Fruit fly (Drosophila melanogaster): ENCODE results near the gene Rint1.
A peak's percentile ranks its signal among the peaks of the same experiment; 100 is the strongest.

Rint1 gene

dm6 chr3L:7356386-7357117 is 33.1 kb downstream of the Rint1 start, which contains the start of gene CTCF (continued):
- TF ChIP-seq Nf-YC (tag; optimal IDR thresholded peaks at IDR 0.05) (peak; percentile 65), NK7.1 (GFP tag; optimal IDR thresholded peaks at IDR 0.05) (peak; percentile 20), Tbp (GFP tag; optimal IDR thresholded peaks at IDR 0.05) (peak; percentile 49), ase (GFP tag; IDR thresholded peaks at IDR 0.05) (0 out of 3 replicates have a peak, but pooled peaks have one; percentile 38), sna (GFP tag; IDR thresholded peaks at IDR 0.05; ENCODE audit: partially characterized antibody) (peak; percentile 77), CG17829 (tag; optimal IDR thresholded peaks at IDR 0.05) (peak; percentile 72), Dp (GFP tag; optimal IDR thresholded peaks at IDR 0.05) (peak; percentile 51), E2f2 (GFP tag; IDR thresholded peaks at IDR 0.05) (no peak; the same call in none of the 2 replicates), Ptx1 (GFP tag; IDR thresholded peaks at IDR 0.05) (peak; percentile 50), CG10654 (GFP tag; optimal IDR thresholded peaks at IDR 0.05) (no peak), slou (GFP tag; optimal IDR thresholded peaks at IDR 0.05) (no peak), Lhr (GFP tag; optimal IDR thresholded peaks at IDR 0.05) (peak; percentile 46), bigmax (GFP tag; optimal IDR thresholded peaks at IDR 0.05) (no peak), CG14050 (GFP tag; IDR thresholded peaks at IDR 0.05) (no peak), CG17328 (GFP tag; IDR thresholded peaks at IDR 0.05) (no peak), sob (GFP tag; IDR thresholded peaks at IDR 0.05) (no peak), sens-2 (GFP tag; IDR thresholded peaks at IDR 0.05) (no peak), CG13894 (tag; optimal IDR thresholded peaks at IDR 0.05) (peak; percentile 35), pb (GFP tag; optimal IDR thresholded peaks at IDR 0.05) (peak; percentile 40), CG15601 (tag; optimal IDR thresholded peaks at IDR 0.05) (peak; percentile 34), amos (GFP tag; IDR thresholded peaks at IDR 0.05; ENCODE audit: partially characterized antibody) (peak; percentile 78), knrl (GFP tag; IDR thresholded peaks at IDR 0.05; ENCODE audit: partially characterized antibody) (peak; percentile 82), kah (GFP tag; optimal IDR thresholded peaks at IDR 0.05) (no peak), HLH3B (GFP tag; IDR thresholded peaks at IDR 0.05) (peak; percentile 51), CG9215 (GFP tag; IDR thresholded peaks at IDR 0.05) (no peak), Side (GFP tag; optimal IDR thresholded peaks at IDR 0.05) (no peak), CG7556 (GFP tag; optimal IDR thresholded peaks at IDR 0.05) (no peak), caup (GFP tag; optimal IDR thresholded peaks at IDR 0.05; ENCODE audit: severe bottlenecking) (peak; percentile 23), gt (GFP tag; IDR thresholded peaks at IDR 0.05) (peak; percentile 22; the same call in 1 of the 2 replicates), Vsx1 (GFP tag; optimal IDR thresholded peaks at IDR 0.05) (no peak), CTCF (GFP tag; optimal IDR thresholded peaks at IDR 0.05) (peak; percentile 100), unpg (GFP tag; optimal IDR thresholded peaks at IDR 0.05) (peak; percentile 20), E2f1 (GFP tag; IDR thresholded peaks at IDR 0.05) (0 out of 2 replicates have a peak, but pooled peaks have one; percentile 7), cad (GFP tag; optimal IDR thresholded peaks at IDR 0.05) (no peak), CG32532 (GFP tag; IDR thresholded peaks at IDR 0.05) (peak; percentile 54; the same call in 1 of the 2 replicates), phol (tag; optimal IDR thresholded peaks at IDR 0.05) (peak; percentile 100), Camta (GFP tag; optimal IDR thresholded peaks at IDR 0.05) (peak; percentile 19), CG18011 (GFP tag; optimal IDR thresholded peaks at IDR 0.05) (no peak), CG14014 (GFP tag; IDR thresholded peaks at IDR 0.05) (0 out of 2 replicates have a peak, but pooled peaks have one; percentile 6), Taf1 (GFP tag; IDR thresholded peaks at IDR 0.05) (no peak), yki (optimal IDR thresholded peaks at IDR 0.05) (no peak), CG32767 (GFP tag; IDR thresholded peaks at IDR 0.05) (no peak), CG10267 (tag; optimal IDR thresholded peaks at IDR 0.05) (peak; percentile 62), CG17612 (GFP tag; IDR thresholded peaks at IDR 0.05) (no peak), CG7963 (GFP tag; IDR thresholded peaks at IDR 0.05; ENCODE audit: partially characterized antibody) (peak; percentile 68), cwo (GFP tag; optimal IDR thresholded peaks at IDR 0.05) (no peak), sisA (GFP tag; IDR thresholded peaks at IDR 0.05) (peak; percentile 19; the same call in 1 of the 2 replicates), Sox100B (GFP tag; optimal IDR thresholded peaks at IDR 0.05) (no peak), NC2α (GFP tag; optimal IDR thresholded peaks at IDR 0.05) (peak; percentile 43), Six4 (GFP tag; optimal IDR thresholded peaks at IDR 0.05) (peak; percentile 3)

All from whole organism, embryonic.